Worm (Caenorhabditis elegans) whole organism, L2 larva: ENCODE data around the gene ceh-82.

Experiments used
- F13H6.1 ChIP-seq: sonication (generic microtip); optimal IDR thresholded peaks from 2 replicates; lab custom pipeline; 2016; ENCODE audit warnings: missing genetic modification characterization, missing compliant biosample characterization
- alr-1 ChIP-seq: fragments of 150-350 bp; optimal IDR thresholded peaks from 2 replicates; lab custom pipeline; 2014; ENCODE audit warnings: missing biosample characterization, missing genetic modification characterization
- crh-2 ChIP-seq: sonication (generic microtip); optimal IDR thresholded peaks from 2 replicates; lab custom pipeline; 2017; ENCODE audit warnings: missing biosample characterization, missing genetic modification characterization
- egl-27 ChIP-seq: sonication (generic microtip); optimal IDR thresholded peaks from 3 replicates; lab custom pipeline; 2017; ENCODE audit warnings: missing biosample characterization, missing genetic modification reagents, missing genetic modification characterization
- elt-1 ChIP-seq: fragments of 150-350 bp; optimal IDR thresholded peaks from 2 replicates; lab custom pipeline; 2014; ENCODE audit warnings: missing biosample characterization, missing genetic modification characterization
- mab-5 ChIP-seq: fragments of 150-350 bp; optimal IDR thresholded peaks from 2 replicates; lab custom pipeline; 2014; ENCODE audit warnings: missing biosample characterization, missing genetic modification characterization
- mdl-1 ChIP-seq, 2 experiments: fragments of 150-350 bp in 1 of 2; sonication (generic microtip) in 1 of 2; optimal IDR thresholded peaks; 2 replicates each; lab custom pipeline; 2017; ENCODE audit warnings: missing biosample characterization in 2 of 2, missing genetic modification characterization in 2 of 2
- nhr-237 ChIP-seq: fragments of 150-350 bp; optimal IDR thresholded peaks from 2 replicates; lab custom pipeline; 2014; ENCODE audit warnings: missing biosample characterization, missing genetic modification characterization
- skn-1 ChIP-seq: sonication (generic microtip); optimal IDR thresholded peaks from 2 replicates; lab custom pipeline; 2017; ENCODE audit warnings: missing biosample characterization, missing genetic modification characterization
- sma-9 ChIP-seq, 2 experiments: fragments of 150-350 bp in 1 of 2; sonication (generic microtip) in 1 of 2; optimal IDR thresholded peaks; 2 replicates each; lab custom pipeline; 2014 to 2016; ENCODE audit warnings: missing genetic modification characterization in 2 of 2, mild to moderate bottlenecking in 1 of 2, missing biosample characterization in 1 of 2, missing compliant biosample characterization in 1 of 2, missing genetic modification reagents in 1 of 2, moderate library complexity in 1 of 2
- snpc-4 ChIP-seq: fragments of 150-350 bp; optimal IDR thresholded peaks from 2 replicates; lab custom pipeline; 2014; ENCODE audit warnings: missing biosample characterization, missing genetic modification characterization
- unc-39 ChIP-seq: fragments of 150-350 bp; optimal IDR thresholded peaks from 2 replicates; lab custom pipeline; 2014; ENCODE audit warnings: missing biosample characterization, missing genetic modification characterization
- unc-62 ChIP-seq: fragments of 150-350 bp; optimal IDR thresholded peaks from 2 replicates; lab custom pipeline; 2014; ENCODE audit warnings: missing biosample characterization, missing genetic modification reagents, missing genetic modification characterization

- TF ChIP-seq alr-1 (tag; lab: Kevin White, UChicago) (no peak), unc-39 (no peak), skn-1 (no peak), nhr-237 (tag; lab: Kevin White, UChicago) (no peak), crh-2 (tag; lab: Kevin White, UChicago) (no peak), elt-1 (tag; lab: Kevin White, UChicago) (no peak), egl-27 (tag; lab: Kevin White, UChicago) (no peak), mdl-1 (tag; optimal IDR thresholded peaks at IDR 0.05; lab: Kevin White, UChicago) (no peak), snpc-4 (no peak), unc-62 (GFP tag; lab: Kevin White, UChicago) (no peak), F13H6.1 (tag; lab: Kevin White, UChicago) (no peak), mab-5 (tag; lab: Kevin White, UChicago) (no peak), sma-9 (GFP tag; optimal IDR thresholded peaks at IDR 0.05; lab: Kevin White, UChicago) (no peak), sma-9 (tag; optimal IDR thresholded peaks at IDR 0.05; lab: Kevin White, UChicago) (no peak)
These were observed 43.2 kb upstream of the ceh-82 start, which contains the start of the genes fbxb-18 and fbxb-19 for ce11 chrII:1688813-1689212.
